Fruit fly (Drosophila melanogaster) whole organism, prepupa: ENCODE measurements around the gene CG9396.

Experiments used
- Blimp-1 ChIP-seq: fragments of 200-800 bp; sonication (Bioruptor generic); optimal IDR thresholded peaks from 3 replicates; lab custom pipeline; 2017; ENCODE audit warnings: missing biosample characterization, missing genetic modification characterization, mild to moderate bottlenecking, moderate library complexity, missing genetic modification reagents
- CG10631 ChIP-seq: fragments of 200-800 bp; sonication (Bioruptor generic); optimal IDR thresholded peaks from 2 replicates; lab custom pipeline; 2016; ENCODE audit warnings: missing biosample characterization, missing genetic modification characterization
- CG10669 ChIP-seq: fragments of 200-800 bp; sonication (Bioruptor generic); optimal IDR thresholded peaks from 3 replicates; lab custom pipeline; 2018; ENCODE audit warnings: missing biosample characterization, mild to moderate bottlenecking, missing genetic modification characterization, moderate library complexity
- CG11294 ChIP-seq: fragments of 200-800 bp; sonication (Bioruptor generic); IDR thresholded peaks from 2 replicates; pipeline ENCODE4 v1.3.6; 2022; ENCODE audit warnings: missing biosample characterization, missing genetic modification characterization
- CG11762 ChIP-seq: fragments of 200-800 bp; sonication (Bioruptor generic); optimal IDR thresholded peaks from 3 replicates; lab custom pipeline; 2016; ENCODE audit warnings: missing biosample characterization, missing genetic modification characterization; ENCODE audit not compliant: insufficient read depth
- CG1621 ChIP-seq: fragments of 200-800 bp; sonication (Bioruptor generic); optimal IDR thresholded peaks from 3 replicates; lab custom pipeline; 2018; ENCODE audit warnings: missing biosample characterization, mild to moderate bottlenecking, missing genetic modification characterization
- CG16779 ChIP-seq: fragments of 200-800 bp; sonication (Bioruptor generic); optimal IDR thresholded peaks from 3 replicates; lab custom pipeline; 2017; ENCODE audit warnings: missing biosample characterization, mild to moderate bottlenecking, missing genetic modification characterization
- CG3032 ChIP-seq: fragments of 200-800 bp; optimal IDR thresholded peaks from 2 replicates; lab custom pipeline; 2019; ENCODE audit warnings: missing biosample characterization, mild to moderate bottlenecking, missing genetic modification characterization, moderate library complexity
- CG32006 ChIP-seq: fragments of 200-800 bp; sonication (Bioruptor generic); optimal IDR thresholded peaks from 3 replicates; lab custom pipeline; 2017; ENCODE audit warnings: missing biosample characterization, mild to moderate bottlenecking, missing genetic modification characterization
- CG34406 ChIP-seq: fragments of 200-800 bp; sonication (Bioruptor generic); optimal IDR thresholded peaks from 3 replicates; lab custom pipeline; 2016; ENCODE audit warnings: missing biosample characterization, missing genetic modification characterization
- CG6163 ChIP-seq: fragments of 200-800 bp; sonication (Bioruptor generic); IDR thresholded peaks from 3 replicates; pipeline ENCODE4 v1.3.6; 2022; ENCODE audit warnings: missing biosample characterization, missing genetic modification characterization
- CG6792 ChIP-seq: fragments of 200-800 bp; sonication (Bioruptor generic); optimal IDR thresholded peaks from 3 replicates; lab custom pipeline; 2016; ENCODE audit warnings: missing biosample characterization, missing genetic modification characterization
- CG6808 ChIP-seq: fragments of 200-800 bp; sonication (Bioruptor generic); optimal IDR thresholded peaks from 3 replicates; lab custom pipeline; 2017; ENCODE audit warnings: missing biosample characterization, missing genetic modification characterization, mild to moderate bottlenecking, moderate library complexity, missing genetic modification reagents
- CG7368 ChIP-seq: fragments of 200-800 bp; sonication (Bioruptor generic); optimal IDR thresholded peaks from 3 replicates; lab custom pipeline; 2016; ENCODE audit warnings: missing biosample characterization, missing genetic modification characterization
- CG8119 ChIP-seq: fragments of 200-800 bp; sonication (Bioruptor generic); IDR thresholded peaks from 3 replicates; pipeline ENCODE4 v1.3.6; 2022; ENCODE audit warnings: missing biosample characterization, missing genetic modification characterization
- CG8319 ChIP-seq: fragments of 200-800 bp; sonication (Bioruptor generic); optimal IDR thresholded peaks from 3 replicates; lab custom pipeline; 2016; ENCODE audit warnings: missing biosample characterization, missing genetic modification characterization
- CG9139 ChIP-seq: fragments of 200-800 bp; sonication (Bioruptor generic); optimal IDR thresholded peaks from 3 replicates; lab custom pipeline; 2017; ENCODE audit warnings: missing biosample characterization, mild to moderate bottlenecking, missing genetic modification characterization
- Eip75B ChIP-seq: fragments of 200-800 bp; sonication (Bioruptor generic); optimal IDR thresholded peaks from 3 replicates; lab custom pipeline; 2016; ENCODE audit warnings: missing biosample characterization, missing genetic modification characterization
- Eip78C ChIP-seq: fragments of 200-800 bp; sonication (Bioruptor generic); peaks from one replicate; lab custom pipeline; 2016; ENCODE audit warnings: missing biosample characterization, missing genetic modification characterization
- Ets96B ChIP-seq: fragments of 200-800 bp; optimal IDR thresholded peaks from 2 replicates; lab custom pipeline; 2019; ENCODE audit warnings: missing biosample characterization, mild to moderate bottlenecking, missing genetic modification characterization, moderate library complexity
- Hr4 ChIP-seq: fragments of 200-800 bp; sonication (Bioruptor generic); optimal IDR thresholded peaks from 3 replicates; lab custom pipeline; 2016; ENCODE audit warnings: missing biosample characterization, missing genetic modification characterization
- Lpt ChIP-seq: fragments of 200-800 bp; sonication (Bioruptor generic); optimal IDR thresholded peaks from 3 replicates; lab custom pipeline; 2016; ENCODE audit warnings: missing biosample characterization, missing genetic modification characterization
- Met ChIP-seq: fragments of 200-800 bp; sonication (Bioruptor generic); optimal IDR thresholded peaks from 3 replicates; lab custom pipeline; 2016; ENCODE audit warnings: missing biosample characterization, missing genetic modification characterization
- OdsH ChIP-seq: fragments of 200-800 bp; sonication (Bioruptor generic); optimal IDR thresholded peaks from 3 replicates; lab custom pipeline; 2016; ENCODE audit warnings: missing biosample characterization, missing genetic modification characterization
- Sox15 ChIP-seq: fragments of 200-800 bp; sonication (Bioruptor generic); optimal IDR thresholded peaks from 3 replicates; lab custom pipeline; 2016; ENCODE audit warnings: missing biosample characterization, missing genetic modification characterization
- achi ChIP-seq: fragments of 200-800 bp; sonication (Bioruptor generic); optimal IDR thresholded peaks from 3 replicates; lab custom pipeline; 2016; ENCODE audit warnings: missing biosample characterization, missing genetic modification characterization
- acj6 ChIP-seq: fragments of 200-800 bp; sonication (Bioruptor generic); optimal IDR thresholded peaks from 3 replicates; lab custom pipeline; 2016; ENCODE audit warnings: missing biosample characterization, missing genetic modification characterization
- dac ChIP-seq: fragments of 200-800 bp; sonication (Bioruptor generic); optimal IDR thresholded peaks from 2 replicates; lab custom pipeline; 2017; ENCODE audit warnings: missing biosample characterization, mild to moderate bottlenecking, missing genetic modification characterization
- dsx ChIP-seq: fragments of 200-800 bp; optimal IDR thresholded peaks from 3 replicates; lab custom pipeline; 2019; ENCODE audit warnings: missing biosample characterization, mild to moderate bottlenecking, missing genetic modification characterization, moderate library complexity; ENCODE audit not compliant: poor library complexity, severe bottlenecking
- eg ChIP-seq: fragments of 200-800 bp; sonication (Bioruptor generic); IDR thresholded peaks from 3 replicates; pipeline ENCODE4 v1.3.6; 2022; ENCODE audit warnings: missing biosample characterization, missing genetic modification characterization
- fd59A ChIP-seq: fragments of 200-800 bp; sonication (Bioruptor generic); optimal IDR thresholded peaks from 2 replicates; lab custom pipeline; 2017; ENCODE audit warnings: missing biosample characterization, mild to moderate bottlenecking, missing genetic modification characterization, missing genetic modification reagents
- fd85E ChIP-seq: fragments of 200-800 bp; sonication (Bioruptor generic); optimal IDR thresholded peaks from 3 replicates; lab custom pipeline; 2016; ENCODE audit warnings: missing biosample characterization, missing genetic modification characterization
- fkh ChIP-seq: fragments of 200-800 bp; sonication (Bioruptor generic); optimal IDR thresholded peaks from 3 replicates; lab custom pipeline; 2017; ENCODE audit warnings: missing biosample characterization, mild to moderate bottlenecking, missing genetic modification characterization, moderate library complexity
- net ChIP-seq: fragments of 200-800 bp; sonication (Bioruptor generic); optimal IDR thresholded peaks from 3 replicates; lab custom pipeline; 2016; ENCODE audit warnings: missing biosample characterization, missing genetic modification characterization
- pdm3 ChIP-seq: fragments of 200-800 bp; sonication (Bioruptor generic); optimal IDR thresholded peaks from 3 replicates; lab custom pipeline; 2016; ENCODE audit warnings: missing biosample characterization, missing genetic modification characterization
- salr ChIP-seq, 2 experiments: fragments of 200-800 bp; sonication (Bioruptor generic); optimal IDR thresholded peaks; 3 replicates each; lab custom pipeline; 2016 to 2018; ENCODE audit warnings: missing biosample characterization in 2 of 2, missing genetic modification characterization in 2 of 2, mild to moderate bottlenecking in 1 of 2
- spab ChIP-seq: fragments of 200-800 bp; sonication (Bioruptor generic); optimal IDR thresholded peaks from 2 replicates; lab custom pipeline; 2017; ENCODE audit warnings: missing biosample characterization, mild to moderate bottlenecking, missing genetic modification characterization, missing genetic modification reagents
- svp ChIP-seq: fragments of 200-800 bp; sonication (Bioruptor generic); peaks from one replicate; lab custom pipeline; 2016; ENCODE audit warnings: missing biosample characterization, missing genetic modification characterization

Gene CG9396

DNA sequence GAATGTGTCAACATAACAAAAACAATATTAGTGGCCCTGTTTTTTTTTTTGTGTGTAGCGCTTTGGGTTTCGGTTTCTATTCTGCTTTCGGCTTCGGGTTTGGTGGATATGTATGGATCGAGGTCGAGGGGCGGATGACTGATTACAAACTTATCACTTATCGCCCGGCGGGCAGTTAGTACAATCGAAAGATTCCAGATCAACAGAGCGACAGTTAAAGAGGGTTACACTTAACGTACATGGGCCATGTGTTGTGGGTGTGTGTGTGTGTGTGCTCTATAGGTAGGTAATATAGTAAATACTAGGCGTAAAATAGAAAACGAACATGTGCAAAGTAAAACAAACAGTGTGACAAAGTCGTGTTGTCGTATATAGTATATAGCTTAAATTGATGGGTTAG lies 22.7 kb downstream of the CG9396 start:
- TF ChIP-seq CG16779: no peak
- TF ChIP-seq CG11762 (GFP tag; lab: Kevin White, UChicago): no peak
- TF ChIP-seq CG6792 (GFP tag; lab: Kevin White, UChicago): no peak
- TF ChIP-seq dsx (GFP tag; lab: Kevin White, UChicago): no peak
- TF ChIP-seq CG8119: no peak
- peak; percentile 22 for TF ChIP-seq fkh (GFP tag; lab: Kevin White, UChicago)
- no peak for TF ChIP-seq eg (GFP tag; lab: Robert Waterston, UW)

- no peak for TF ChIP-seq net (GFP tag; lab: Kevin White, UChicago)
- no peak for TF ChIP-seq salr (GFP tag; optimal IDR thresholded peaks at IDR 0.05; lab: Kevin White, UChicago)
- no peak for TF ChIP-seq spab (GFP tag; lab: Kevin White, UChicago)
- no peak for TF ChIP-seq Hr4 (GFP tag; lab: Kevin White, UChicago)
- no peak for TF ChIP-seq Blimp-1 (GFP tag; lab: Kevin White, UChicago)
- TF ChIP-seq Eip75B: no peak
- TF ChIP-seq pdm3 (GFP tag; lab: Kevin White, UChicago): no peak
- TF ChIP-seq Lpt (GFP tag; lab: Kevin White, UChicago): no peak
Observed at dm6 chr3R:9546808-9547381, 24.5 kb downstream of the CG9396 start.

DNA sequence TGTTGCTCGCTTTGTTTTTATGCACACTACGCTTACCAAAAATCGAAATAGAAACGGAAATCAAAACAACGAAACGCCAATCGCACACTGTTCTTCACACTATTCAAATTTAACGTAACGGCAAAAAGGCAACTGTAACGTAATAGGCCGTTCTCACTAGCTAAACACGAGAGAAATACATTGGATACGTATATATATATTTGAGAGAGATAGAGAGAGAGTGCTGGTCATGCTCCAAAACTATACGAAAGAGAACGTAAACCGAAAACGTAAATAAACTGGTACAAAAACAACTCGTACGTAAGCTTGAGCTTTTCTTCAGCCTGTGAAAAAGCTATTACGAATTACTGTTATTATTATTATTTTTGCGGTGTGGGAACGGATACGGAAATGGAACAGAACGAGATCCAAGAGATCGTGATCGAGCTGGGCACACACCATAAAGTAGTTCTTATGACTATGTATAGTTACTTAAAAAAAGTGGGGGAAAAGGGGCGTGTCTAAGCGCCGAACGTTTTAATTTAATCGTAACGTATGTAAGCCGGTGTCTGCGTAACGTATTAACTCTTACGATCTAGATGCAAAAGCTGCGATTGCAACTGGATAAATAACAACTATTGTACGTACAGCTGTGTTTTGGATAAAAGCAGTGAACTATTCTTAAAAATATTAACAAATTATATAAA lies 27.8 kb downstream of the CG9396 start:
- TF ChIP-seq CG8319 (GFP tag; lab: Kevin White, UChicago) (no peak), Eip78C (GFP tag; lab: Kevin White, UChicago) (no peak), achi (GFP tag; lab: Kevin White, UChicago) (no peak), CG8119 (no peak), dac (GFP tag; lab: Kevin White, UChicago) (no peak), acj6 (GFP tag; lab: Kevin White, UChicago) (no peak), fd59A (GFP tag; lab: Kevin White, UChicago) (no peak), eg (GFP tag; lab: Robert Waterston, UW) (no peak), OdsH (GFP tag; lab: Kevin White, UChicago) (no peak), Lpt (GFP tag; lab: Kevin White, UChicago) (no peak), CG10631 (GFP tag; lab: Kevin White, UChicago) (no peak), Met (no peak), CG6808 (GFP tag; lab: Kevin White, UChicago) (no peak), Hr4 (GFP tag; lab: Kevin White, UChicago) (no peak), CG6163 (GFP tag; lab: Robert Waterston, UW) (no peak), CG7368 (GFP tag; lab: Kevin White, UChicago) (no peak), fd85E (GFP tag; lab: Kevin White, UChicago) (no peak), spab (GFP tag; lab: Kevin White, UChicago) (no peak), CG1621 (tag; lab: Kevin White, UChicago) (no peak), net (GFP tag; lab: Kevin White, UChicago) (no peak)

DNA sequence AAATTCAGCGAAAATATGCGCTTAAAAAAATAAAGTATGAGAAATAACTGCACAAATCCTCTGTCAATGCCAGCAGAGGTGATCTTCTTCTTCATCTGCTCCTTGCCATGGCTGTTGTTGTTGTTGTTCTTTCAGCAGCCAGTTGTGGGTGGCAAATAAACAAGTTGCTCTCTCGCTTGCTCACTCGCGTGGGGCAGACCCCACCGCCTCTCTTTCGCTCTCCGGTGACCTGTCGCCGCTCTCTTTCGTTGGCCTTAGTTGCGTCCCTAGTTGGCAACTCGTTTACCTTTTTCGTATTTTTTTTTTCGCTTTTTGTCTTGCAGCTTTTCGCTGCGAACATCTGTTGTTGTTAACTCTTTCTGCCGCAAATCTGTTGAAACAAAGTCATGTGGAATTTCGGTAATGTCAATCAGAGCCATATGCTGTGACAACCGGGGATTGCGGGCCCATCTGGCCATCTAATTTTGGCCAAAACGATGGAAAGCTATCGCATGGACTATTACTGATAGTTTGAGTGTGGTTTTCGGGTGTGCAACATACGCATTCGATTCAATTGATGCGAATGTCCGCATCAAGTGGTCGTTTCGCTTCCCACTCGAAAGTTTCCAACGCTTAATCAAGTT lies 36.7 kb downstream of the CG9396 start:
- no peak for TF ChIP-seq OdsH (GFP tag; lab: Kevin White, UChicago)
- TF ChIP-seq dsx (GFP tag; lab: Kevin White, UChicago): peak; percentile 63
- TF ChIP-seq, all 60 proteins: peak for 1

DNA sequence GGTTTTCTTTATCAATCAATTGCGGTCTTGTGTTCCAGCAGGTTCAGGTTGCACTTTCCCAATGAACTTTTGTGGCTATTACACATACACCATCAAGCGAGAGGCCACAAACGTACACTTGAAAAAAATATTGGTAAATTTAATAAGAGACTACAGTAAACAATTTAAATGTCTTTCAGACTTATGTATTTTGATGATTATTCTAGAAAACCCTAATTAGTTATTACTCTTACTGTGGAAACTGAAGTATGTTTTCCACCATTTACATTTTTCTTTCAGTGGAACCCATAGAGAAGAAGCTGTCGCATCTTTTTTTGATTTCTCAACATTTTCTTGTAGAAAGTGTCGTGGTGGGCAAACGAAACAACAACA lies 37.3 kb downstream of the CG9396 start:
- TF ChIP-seq Met (peak; percentile 92), Ets96B (tag; lab: Kevin White, UChicago) (peak; percentile 84), fd85E (GFP tag; lab: Kevin White, UChicago) (peak; percentile 67), CG10669 (GFP tag; lab: Kevin White, UChicago) (peak; percentile 84), CG11762 (GFP tag; lab: Kevin White, UChicago) (peak; percentile 81), CG32006 (GFP tag; lab: Kevin White, UChicago) (peak; percentile 95), CG11294 (GFP tag; lab: Robert Waterston, UW) (peak; percentile 78; the same call in 1 of the 2 replicates), net (GFP tag; lab: Kevin White, UChicago) (peak; percentile 91), svp (peak; percentile 90), Sox15 (GFP tag; lab: Kevin White, UChicago) (peak; percentile 81), CG3032 (tag; lab: Kevin White, UChicago) (peak; percentile 87), dac (GFP tag; lab: Kevin White, UChicago) (peak; percentile 74), CG34406 (GFP tag; lab: Kevin White, UChicago) (peak; percentile 88), fd59A (GFP tag; lab: Kevin White, UChicago) (peak; percentile 82), CG9139 (GFP tag; lab: Kevin White, UChicago) (no peak), CG6808 (GFP tag; lab: Kevin White, UChicago) (no peak), Lpt (GFP tag; lab: Kevin White, UChicago) (peak; percentile 88), salr (GFP tag; optimal IDR thresholded peaks at IDR 0.05; lab: Kevin White, UChicago) (peak; percentile 69 to 92), OdsH (GFP tag; lab: Kevin White, UChicago) (peak; percentile 93)
